Fruit fly (Drosophila melanogaster) whole organism, embryonic: ENCODE measurements around the gene CG32373.

Experiments used
- CG12744 ChIP-seq: fragments of 200-800 bp; sonication (Bioruptor generic); optimal IDR thresholded peaks from 2 replicates; lab custom pipeline; 2016; ENCODE audit warnings: missing biosample characterization, missing genetic modification characterization
- CG13624 ChIP-seq: fragments of 200-800 bp; sonication (Bioruptor generic); optimal IDR thresholded peaks from 2 replicates; lab custom pipeline; 2016; ENCODE audit warnings: missing biosample characterization, missing genetic modification characterization
- CG2120 ChIP-seq: fragments of 200-800 bp; sonication (Bioruptor generic); optimal IDR thresholded peaks from 3 replicates; lab custom pipeline; 2016; ENCODE audit warnings: missing biosample characterization, missing genetic modification characterization
- CG34422 ChIP-seq: fragments of 200-800 bp; sonication (Bioruptor generic); IDR thresholded peaks from 3 replicates; pipeline ENCODE4 v1.3.6; 2022; ENCODE audit warnings: missing biosample characterization, missing genetic modification characterization
- CG4820 ChIP-seq: fragments of 200-800 bp; sonication (Bioruptor generic); optimal IDR thresholded peaks from 3 replicates; lab custom pipeline; 2016; ENCODE audit warnings: missing biosample characterization, missing genetic modification characterization
- Dip3 ChIP-seq: fragments of 200-800 bp; sonication (Bioruptor generic); optimal IDR thresholded peaks from 3 replicates; lab custom pipeline; 2016; ENCODE audit warnings: missing biosample characterization, missing genetic modification characterization
- Hmr ChIP-seq: fragments of 200-800 bp; sonication (Bioruptor generic); optimal IDR thresholded peaks from 3 replicates; lab custom pipeline; 2017; ENCODE audit warnings: mild to moderate bottlenecking, missing biosample characterization, missing genetic modification reagents, missing genetic modification characterization
- Mrtf ChIP-seq: fragments of 200-800 bp; sonication (Bioruptor generic); IDR thresholded peaks from 3 replicates; pipeline ENCODE4 v1.3.6; 2022; ENCODE audit warnings: missing biosample characterization, missing genetic modification characterization
- lov ChIP-seq, 2 experiments: fragments of 200-800 bp in 1 of 2; fragments of >200 bp in 1 of 2; sonication (Bioruptor generic) in 1 of 2; IDR thresholded peaks in 1 of 2; optimal IDR thresholded peaks in 1 of 2; 2 replicates in 1 of 2; 3 replicates in 1 of 2; pipeline versions ENCODE4 v1.3.6 to Lab custom; 2017 to 2022; ENCODE audit warnings: missing biosample characterization in 1 of 2, missing genetic modification characterization in 1 of 2
- org-1 ChIP-seq: fragments of 200-800 bp; sonication (Bioruptor generic); optimal IDR thresholded peaks from 2 replicates; lab custom pipeline; 2017; ENCODE audit warnings: missing biosample characterization, missing genetic modification characterization
- sr ChIP-seq: fragments of 200-800 bp; sonication (Bioruptor generic); IDR thresholded peaks from 3 replicates; pipeline ENCODE4 v1.3.6; 2022; ENCODE audit warnings: missing biosample characterization, missing genetic modification characterization
- vvl ChIP-seq: fragments of 200-800 bp; sonication (Bioruptor generic); IDR thresholded peaks from 2 replicates; pipeline ENCODE4 v1.3.6; 2022; ENCODE audit warnings: missing biosample characterization, missing genetic modification characterization

DNA sequence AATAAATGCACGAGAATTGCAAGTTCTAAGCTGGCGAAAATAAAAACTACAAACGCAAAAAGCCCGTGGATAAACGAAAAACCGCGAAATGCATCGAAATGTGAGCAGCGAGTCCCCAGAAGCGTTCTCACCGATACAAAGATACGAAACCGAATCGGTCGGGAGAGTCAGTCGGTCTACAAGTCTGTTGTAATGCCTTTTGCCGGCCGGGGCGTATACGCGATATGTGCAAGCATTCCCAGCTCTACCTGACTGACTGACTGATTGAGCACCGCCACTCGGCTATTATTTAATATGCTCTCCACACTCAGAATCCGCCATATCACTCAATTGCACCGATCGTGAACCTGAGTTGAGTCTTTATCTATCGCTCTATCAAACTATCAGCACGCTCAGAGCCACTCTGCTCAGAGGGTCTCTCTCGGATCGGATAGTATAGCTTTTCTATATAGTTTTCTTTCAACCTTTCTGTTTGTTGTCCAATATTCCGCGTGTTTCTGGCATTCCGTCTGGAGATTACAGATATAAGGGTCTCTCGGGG lies 125.1 kb downstream of the CG32373 start, which contains the start of gene Clk:
- no peak for TF ChIP-seq lov (optimal IDR thresholded peaks at IDR 0.05; lab: Kevin White, UChicago)
- TF ChIP-seq lov (GFP tag; IDR thresholded peaks at IDR 0.05; lab: Robert Waterston, UW), result no peak
- TF ChIP-seq org-1 (GFP tag; lab: Kevin White, UChicago), result no peak
- no peak for TF ChIP-seq vvl (GFP tag; lab: Robert Waterston, UW)
- TF ChIP-seq sr, result no peak
- no peak for TF ChIP-seq Dip3 (GFP tag; lab: Kevin White, UChicago)
- no peak for TF ChIP-seq CG4820 (GFP tag; lab: Kevin White, UChicago)
- TF ChIP-seq CG12744 (GFP tag; lab: Kevin White, UChicago), result no peak
- TF ChIP-seq Hmr, result no peak
- TF ChIP-seq CG2120 (GFP tag; lab: Kevin White, UChicago), result no peak
- no peak for TF ChIP-seq CG34422 (GFP tag; lab: Robert Waterston, UW)
- TF ChIP-seq Mrtf (GFP tag; lab: Robert Waterston, UW), result no peak
- TF ChIP-seq CG13624, result no peak
